Worm (Caenorhabditis elegans) whole organism, L2 larva: ENCODE data around the gene Y50D7A.3.

Source experiments
- F13H6.1 ChIP-seq: sonication (generic microtip); optimal IDR thresholded peaks from 2 replicates; lab custom pipeline; 2016; ENCODE audit warnings: missing genetic modification characterization, missing compliant biosample characterization
- alr-1 ChIP-seq: fragments of 150-350 bp; optimal IDR thresholded peaks from 2 replicates; lab custom pipeline; 2014; ENCODE audit warnings: missing biosample characterization, missing genetic modification characterization
- ama-1 ChIP-seq: fragments of 150-350 bp; optimal IDR thresholded peaks from 2 replicates; lab custom pipeline; 2018; ENCODE audit warnings: inconsistent platforms
- ceh-16 ChIP-seq: fragments of 150-350 bp; optimal IDR thresholded peaks from 2 replicates; lab custom pipeline; 2014; ENCODE audit warnings: missing biosample characterization, missing genetic modification characterization
- dmd-4 ChIP-seq: sonication (generic microtip); optimal IDR thresholded peaks from 2 replicates; lab custom pipeline; 2017; ENCODE audit warnings: missing biosample characterization, missing genetic modification characterization
- lin-39 ChIP-seq: fragments of 150-350 bp; optimal IDR thresholded peaks from 2 replicates; lab custom pipeline; 2014; ENCODE audit warnings: missing biosample characterization, missing genetic modification reagents, missing genetic modification characterization
- mab-5 ChIP-seq: fragments of 150-350 bp; optimal IDR thresholded peaks from 2 replicates; lab custom pipeline; 2014; ENCODE audit warnings: missing biosample characterization, missing genetic modification characterization
- skn-1 ChIP-seq: sonication (generic microtip); optimal IDR thresholded peaks from 2 replicates; lab custom pipeline; 2017; ENCODE audit warnings: missing biosample characterization, missing genetic modification characterization
- zag-1 ChIP-seq: fragments of 150-350 bp; optimal IDR thresholded peaks from 2 replicates; lab custom pipeline; 2014; ENCODE audit warnings: missing biosample characterization, missing genetic modification characterization
- ztf-11 ChIP-seq: sonication (generic microtip); optimal IDR thresholded peaks from 2 replicates; lab custom pipeline; 2017; ENCODE audit warnings: missing biosample characterization, missing genetic modification characterization

DNA sequence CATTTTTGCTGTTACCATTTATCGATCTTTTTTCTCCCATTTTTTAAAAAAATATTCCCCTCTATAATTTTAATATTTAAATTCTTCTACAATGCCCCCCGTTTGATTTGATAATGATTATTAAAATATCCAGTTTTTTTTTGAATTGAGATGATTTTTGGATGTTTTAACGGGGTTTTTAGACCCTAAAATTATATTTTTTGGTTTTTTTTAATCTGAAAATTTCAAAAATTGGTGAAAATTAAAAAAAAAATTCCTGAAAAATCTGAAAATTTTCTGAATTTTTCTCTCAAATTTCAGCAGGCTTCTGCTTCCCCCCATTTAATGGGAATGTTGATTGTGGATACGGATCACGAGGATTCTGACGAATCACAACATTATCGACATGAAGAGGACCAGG is at the start of gene Y50D7A.3:
- TF ChIP-seq ama-1 (lab: Kevin White, UChicago) (no peak), F13H6.1 (tag; lab: Kevin White, UChicago) (no peak), mab-5 (tag; lab: Kevin White, UChicago) (no peak), zag-1 (tag; lab: Kevin White, UChicago) (no peak), ztf-11 (tag; lab: Kevin White, UChicago) (no peak), skn-1 (tag; lab: Kevin White, UChicago) (no peak), alr-1 (no peak), lin-39 (no peak), dmd-4 (tag; lab: Kevin White, UChicago) (no peak), ceh-16 (tag; lab: Kevin White, UChicago) (no peak)
